Fruit fly (Drosophila melanogaster): Measurements from ENCODE around the gene CG42724.

CG42724 gene

dm6 chr3R:6397611-6398092, 29.6 kb upstream of the CG42724 start (continued):
- TF ChIP-seq az2 (GFP tag; optimal IDR thresholded peaks at IDR 0.05) (no peak), Sin3A (optimal IDR thresholded peaks at IDR 0.05) (no peak), croc (GFP tag; conservative IDR thresholded peaks at IDR 0.05) (no peak), Optix (GFP tag; IDR thresholded peaks at IDR 0.05) (no peak), Hsf (GFP tag; optimal IDR thresholded peaks at IDR 0.05) (peak; percentile 2), pzg (GFP tag; optimal IDR thresholded peaks at IDR 0.05) (no peak), ab (GFP tag; optimal IDR thresholded peaks at IDR 0.05) (no peak), Spps (tag; optimal IDR thresholded peaks at IDR 0.05) (no peak), CG3281 (GFP tag; optimal IDR thresholded peaks at IDR 0.05) (peak; percentile 32), CG14667 (GFP tag; IDR thresholded peaks at IDR 0.05) (no peak), Bteb2 (GFP tag; optimal IDR thresholded peaks at IDR 0.05) (no peak), knrl (GFP tag; IDR thresholded peaks at IDR 0.05; ENCODE audit: partially characterized antibody) (no peak), PHDP (tag; optimal IDR thresholded peaks at IDR 0.05) (no peak), hth (optimal IDR thresholded peaks at IDR 0.05) (no peak), sima (GFP tag; optimal IDR thresholded peaks at IDR 0.05) (no peak), mirr (GFP tag; optimal IDR thresholded peaks at IDR 0.05) (no peak), CG34376 (GFP tag; optimal IDR thresholded peaks at IDR 0.05) (no peak), bsh (GFP tag; optimal IDR thresholded peaks at IDR 0.05) (peak in 1 of 2 experiments; percentile 3), CG9876 (GFP tag; optimal IDR thresholded peaks at IDR 0.05) (no peak), btn (GFP tag; optimal IDR thresholded peaks at IDR 0.05) (no peak), pita (GFP tag; optimal IDR thresholded peaks at IDR 0.05) (no peak), CG7357 (GFP tag; IDR thresholded peaks at IDR 0.05) (no peak), CG17612 (GFP tag; IDR thresholded peaks at IDR 0.05) (no peak), BtbVII (GFP tag; optimal IDR thresholded peaks at IDR 0.05) (no peak), dpn (GFP tag; optimal IDR thresholded peaks at IDR 0.05) (no peak), MBD-R2 (GFP tag; IDR thresholded peaks at IDR 0.05) (no peak), bcd (GFP tag; optimal IDR thresholded peaks at IDR 0.05) (no peak), Max (GFP tag; optimal IDR thresholded peaks at IDR 0.05) (no peak), Atf6 (GFP tag; IDR thresholded peaks at IDR 0.05) (0 out of 2 replicates have a peak, but pooled peaks have one; percentile 33), Oli (tag; optimal IDR thresholded peaks at IDR 0.05) (peak; percentile 4), schlank (tag; optimal IDR thresholded peaks at IDR 0.05) (no peak), CG4617 (GFP tag; optimal IDR thresholded peaks at IDR 0.05; ENCODE audit: borderline replicate concordance) (no peak), CG5245 (GFP tag; optimal IDR thresholded peaks at IDR 0.05) (no peak), sr (GFP tag; IDR thresholded peaks at IDR 0.05) (no peak), dan (GFP tag; IDR thresholded peaks at IDR 0.05) (no peak), lov (optimal IDR thresholded peaks at IDR 0.05) (no peak), lov (GFP tag; IDR thresholded peaks at IDR 0.05) (no peak), CG42726 (GFP tag; IDR thresholded peaks at IDR 0.05; ENCODE audit: partially characterized antibody) (no peak), peb (GFP tag; IDR thresholded peaks at IDR 0.05) (no peak), CG3163 (GFP tag; optimal IDR thresholded peaks at IDR 0.05) (no peak), zen (tag; optimal IDR thresholded peaks at IDR 0.05) (no peak), Kr (GFP tag; optimal IDR thresholded peaks at IDR 0.05) (no peak), CG4854 (GFP tag; optimal IDR thresholded peaks at IDR 0.05) (no peak), slbo (GFP tag; IDR thresholded peaks at IDR 0.05) (no peak; the same call in 1 of the 2 replicates), NC2β (GFP tag; optimal IDR thresholded peaks at IDR 0.05) (no peak), abd-A (tag; optimal IDR thresholded peaks at IDR 0.05) (no peak), CG18011 (GFP tag; optimal IDR thresholded peaks at IDR 0.05) (no peak), CG33213 (GFP tag; optimal IDR thresholded peaks at IDR 0.05) (no peak), esg (GFP tag; conservative IDR thresholded peaks at IDR 0.05) (0 out of 2 replicates have a peak, but pooled peaks have one; percentile 23), HmgD (GFP tag; optimal IDR thresholded peaks at IDR 0.05) (no peak), CG6689 (GFP tag; IDR thresholded peaks at IDR 0.05) (no peak), CG32772 (GFP tag; IDR thresholded peaks at IDR 0.05) (no peak), slp2 (GFP tag; optimal IDR thresholded peaks at IDR 0.05) (no peak)
